Fruit fly (Drosophila melanogaster) whole organism, adult: ENCODE data around the gene CG43210.

ENCODE experiments used
- CG11617 ChIP-seq: fragments of 200-800 bp; sonication (Bioruptor generic); optimal IDR thresholded peaks from 2 replicates; lab custom pipeline; 2017; ENCODE audit warnings: mild to moderate bottlenecking, missing biosample characterization, missing genetic modification reagents, missing genetic modification characterization
- CG12768 ChIP-seq: fragments of 200-800 bp; sonication (Bioruptor generic); optimal IDR thresholded peaks from 2 replicates; lab custom pipeline; 2017; ENCODE audit warnings: missing biosample characterization, missing genetic modification characterization, mild to moderate bottlenecking, moderate library complexity, missing genetic modification reagents
- CG14711 ChIP-seq: fragments of 200-800 bp; sonication (Bioruptor generic); optimal IDR thresholded peaks from 2 replicates; lab custom pipeline; 2018; ENCODE audit warnings: missing biosample characterization, mild to moderate bottlenecking, missing genetic modification characterization, moderate library complexity
- CG1620 ChIP-seq: fragments of 200-800 bp; sonication (Bioruptor generic); optimal IDR thresholded peaks from 2 replicates; lab custom pipeline; 2016; ENCODE audit warnings: missing biosample characterization, missing genetic modification characterization
- CG33017 ChIP-seq: fragments of 200-800 bp; sonication (Bioruptor generic); optimal IDR thresholded peaks from 2 replicates; lab custom pipeline; 2018; ENCODE audit warnings: missing biosample characterization, mild to moderate bottlenecking, missing genetic modification characterization, moderate library complexity
- CG5204 ChIP-seq: fragments of 200-800 bp; sonication (Bioruptor generic); optimal IDR thresholded peaks from 2 replicates; lab custom pipeline; 2016; ENCODE audit warnings: missing biosample characterization, missing genetic modification characterization
- CG7045 ChIP-seq: fragments of 200-800 bp; sonication (Bioruptor generic); optimal IDR thresholded peaks from 2 replicates; lab custom pipeline; 2017; ENCODE audit warnings: missing biosample characterization, mild to moderate bottlenecking, missing genetic modification characterization
- CG7101 ChIP-seq: fragments of 200-800 bp; sonication (Bioruptor generic); optimal IDR thresholded peaks from 2 replicates; lab custom pipeline; 2018; ENCODE audit warnings: missing biosample characterization, mild to moderate bottlenecking, missing genetic modification characterization, moderate library complexity
- Clk ChIP-seq: fragments of 200-800 bp; sonication (Bioruptor generic); optimal IDR thresholded peaks from 2 replicates; lab custom pipeline; 2017; ENCODE audit warnings: missing biosample characterization, missing genetic modification characterization
- Crg-1 ChIP-seq: fragments of 200-800 bp; sonication (Bioruptor generic); optimal IDR thresholded peaks from 2 replicates; lab custom pipeline; 2016; ENCODE audit warnings: missing biosample characterization, missing genetic modification characterization
- Hr96 ChIP-seq: fragments of 200-800 bp; sonication (Bioruptor generic); optimal IDR thresholded peaks from 2 replicates; lab custom pipeline; 2016; ENCODE audit warnings: missing biosample characterization, missing genetic modification characterization
- Mnt ChIP-seq: fragments of 200-800 bp; sonication (Bioruptor generic); optimal IDR thresholded peaks from 2 replicates; lab custom pipeline; 2016; ENCODE audit warnings: missing biosample characterization, mild to moderate bottlenecking, missing genetic modification characterization
- bab1 ChIP-seq: fragments of 200-800 bp; sonication (Bioruptor generic); optimal IDR thresholded peaks from 3 replicates; lab custom pipeline; 2019; ENCODE audit warnings: missing biosample characterization, mild to moderate bottlenecking, missing genetic modification characterization, moderate library complexity
- cic ChIP-seq: fragments of 200-800 bp; sonication (Bioruptor generic); optimal IDR thresholded peaks from 2 replicates; lab custom pipeline; 2017; ENCODE audit warnings: missing biosample characterization, mild to moderate bottlenecking, missing genetic modification characterization, moderate library complexity
- cnc ChIP-seq, 2 experiments: fragments of >200 bp; optimal IDR thresholded peaks; 2 replicates each; lab custom pipeline; 2017
- kay ChIP-seq: fragments of 200-800 bp; sonication (Bioruptor generic); peaks from one replicate; lab custom pipeline; 2016; ENCODE audit warnings: missing biosample characterization, missing genetic modification characterization, borderline replicate concordance
- ovo ChIP-seq: fragments of 200-800 bp; sonication (Bioruptor generic); optimal IDR thresholded peaks from 2 replicates; lab custom pipeline; 2016; ENCODE audit warnings: missing biosample characterization, missing genetic modification characterization
- pad ChIP-seq: fragments of 200-800 bp; sonication (Bioruptor generic); optimal IDR thresholded peaks from 3 replicates; lab custom pipeline; 2017; ENCODE audit warnings: missing biosample characterization, missing genetic modification characterization, mild to moderate bottlenecking, moderate library complexity, missing genetic modification reagents
- tj ChIP-seq: fragments of 200-800 bp; sonication (Bioruptor generic); optimal IDR thresholded peaks from 3 replicates; lab custom pipeline; 2017; ENCODE audit warnings: missing biosample characterization, mild to moderate bottlenecking, missing genetic modification characterization, moderate library complexity
- toe ChIP-seq: fragments of 200-800 bp; sonication (Bioruptor generic); optimal IDR thresholded peaks from 2 replicates; lab custom pipeline; 2016; ENCODE audit warnings: missing biosample characterization, missing genetic modification characterization

Gene CG43210

dm6 chr3R:18565073-18565472 lies at the start of gene CG43210, which contains the start of gene hemo:
CG43210 (minus strand) TSS chr3R:18565173.
hemo (minus strand) TSS chr3R:18565173.
- TF ChIP-seq CG7101 (tag; lab: Kevin White, UChicago): no peak
- TF ChIP-seq Mnt (GFP tag; lab: Kevin White, UChicago): no peak
- TF ChIP-seq tj (GFP tag; lab: Kevin White, UChicago): no peak
- no peak for TF ChIP-seq CG11617 (GFP tag; lab: Kevin White, UChicago)
- no peak for TF ChIP-seq CG5204 (GFP tag; lab: Kevin White, UChicago)
- no peak for TF ChIP-seq Clk
- no peak for TF ChIP-seq CG12768 (GFP tag; lab: Kevin White, UChicago)
- TF ChIP-seq CG1620: no peak
- TF ChIP-seq cnc (optimal IDR thresholded peaks at IDR 0.05; lab: Kevin White, UChicago): no peak
- TF ChIP-seq CG33017 (tag; lab: Kevin White, UChicago): no peak
- no peak for TF ChIP-seq Crg-1 (GFP tag; lab: Kevin White, UChicago)
- no peak for TF ChIP-seq ovo (GFP tag; lab: Kevin White, UChicago)
- TF ChIP-seq toe: no peak
- TF ChIP-seq cic (GFP tag; lab: Kevin White, UChicago): no peak
- no peak for TF ChIP-seq CG14711 (tag; lab: Kevin White, UChicago)
- TF ChIP-seq pad (GFP tag; lab: Kevin White, UChicago): no peak
- TF ChIP-seq kay (GFP tag; lab: Kevin White, UChicago): no peak
- no peak for TF ChIP-seq Hr96 (GFP tag; lab: Kevin White, UChicago)
- TF ChIP-seq bab1: no peak
- TF ChIP-seq CG7045 (GFP tag; lab: Kevin White, UChicago): no peak

DNA sequence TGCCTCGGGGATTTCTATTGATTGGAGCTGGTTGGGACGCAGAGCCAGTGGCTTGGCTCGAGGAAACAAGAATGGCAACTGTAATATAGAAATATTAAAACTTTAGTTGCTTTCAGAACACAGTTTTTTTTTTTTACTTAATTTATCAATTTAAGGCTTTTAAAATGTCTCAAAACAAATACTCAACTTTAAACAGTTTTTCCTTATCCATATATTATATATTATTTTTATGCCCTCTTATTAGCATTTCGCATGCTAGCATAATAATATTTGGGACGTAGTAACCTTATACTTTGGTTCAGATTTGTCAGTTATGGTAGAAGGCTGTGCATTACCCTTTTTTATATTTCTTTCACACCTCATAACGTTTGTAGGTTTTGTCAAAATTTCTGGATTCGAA lies 33.4 kb upstream of the CG43210 start, which contains the start of gene Tssk:
Gene Tssk (plus strand): TSS at position 301 of the 400 bp plus-strand sequence.
- no peak for TF ChIP-seq CG7101 (tag; lab: Kevin White, UChicago)
- no peak for TF ChIP-seq tj (GFP tag; lab: Kevin White, UChicago)
- TF ChIP-seq CG7045 (GFP tag; lab: Kevin White, UChicago): no peak

dm6 chr3R:18590754-18591153 lies 25.8 kb upstream of the CG43210 start, which contains the start of gene qin:
qin (plus strand) TSS chr3R:18591027.
- TF ChIP-seq CG11617 (GFP tag; lab: Kevin White, UChicago) (no peak), Mnt (GFP tag; lab: Kevin White, UChicago) (no peak), Hr96 (GFP tag; lab: Kevin White, UChicago) (no peak), CG5204 (GFP tag; lab: Kevin White, UChicago) (no peak), ovo (GFP tag; lab: Kevin White, UChicago) (peak; percentile 18), pad (GFP tag; lab: Kevin White, UChicago) (peak; percentile 3)

DNA sequence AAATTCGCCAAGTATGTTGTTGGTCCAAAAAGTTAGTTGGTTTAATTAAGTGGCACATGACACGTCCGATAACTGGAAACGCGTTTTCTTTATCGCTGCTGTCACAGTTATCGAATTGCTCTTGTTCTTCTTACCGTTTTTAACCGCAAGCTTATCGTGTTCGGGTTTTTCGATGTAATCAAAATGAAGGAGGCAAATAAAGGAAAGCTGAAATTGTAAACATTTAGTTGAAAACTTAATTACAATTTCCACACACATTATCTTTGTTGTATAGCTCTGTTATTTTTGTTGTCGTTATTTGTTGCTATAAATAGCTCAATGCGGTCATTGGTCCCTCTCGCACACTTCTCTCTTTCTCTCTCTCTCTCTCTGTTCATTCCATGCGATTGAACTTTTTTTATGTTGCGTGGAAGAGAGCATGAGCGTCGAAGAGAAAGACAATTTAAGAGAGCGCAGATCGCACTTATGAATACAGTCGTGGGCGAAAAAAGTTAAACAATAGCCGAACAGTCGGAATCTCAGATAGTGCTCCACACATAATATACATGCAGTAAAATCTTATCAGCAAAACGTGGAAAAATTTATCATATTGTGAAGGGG lies 20.4 kb upstream of the CG43210 start:
- no peak for TF ChIP-seq Hr96 (GFP tag; lab: Kevin White, UChicago)
- TF ChIP-seq CG7045 (GFP tag; lab: Kevin White, UChicago): peak; percentile 2
- peak; percentile 47 for TF ChIP-seq Mnt (GFP tag; lab: Kevin White, UChicago)
- no peak for TF ChIP-seq tj (GFP tag; lab: Kevin White, UChicago)
- TF ChIP-seq kay (GFP tag; lab: Kevin White, UChicago): peak; percentile 79
- TF ChIP-seq CG1620: no peak
- TF ChIP-seq bab1: peak; percentile 28
- TF ChIP-seq ovo (GFP tag; lab: Kevin White, UChicago): no peak
- no peak for TF ChIP-seq toe
- peak; percentile 31 for TF ChIP-seq CG7101 (tag; lab: Kevin White, UChicago)
- peak; percentile 25 for TF ChIP-seq CG11617 (GFP tag; lab: Kevin White, UChicago)
- no peak for TF ChIP-seq cnc (optimal IDR thresholded peaks at IDR 0.05; lab: Kevin White, UChicago)
- peak; percentile 35 for TF ChIP-seq CG33017 (tag; lab: Kevin White, UChicago)

DNA sequence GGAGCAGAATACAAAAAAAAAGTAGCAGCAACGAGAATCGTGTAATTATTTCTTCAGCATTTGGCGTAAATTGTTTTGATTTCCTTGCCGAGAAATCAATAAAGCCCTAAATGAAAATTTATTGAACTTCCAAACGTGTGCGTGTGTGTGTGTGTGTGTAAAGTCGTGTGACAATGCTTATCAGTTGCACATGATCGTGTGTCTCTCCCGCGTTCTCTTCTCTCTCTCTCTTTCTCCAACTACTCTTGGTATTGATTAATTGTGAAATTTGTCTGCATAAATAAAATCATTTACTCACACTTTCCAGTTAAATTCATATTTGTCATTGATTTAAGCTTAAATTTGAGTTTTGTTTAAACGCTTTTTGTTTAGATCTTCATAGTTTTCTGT lies 19.6 kb upstream of the CG43210 start:
- TF ChIP-seq CG12768 (GFP tag; lab: Kevin White, UChicago): no peak
- no peak for TF ChIP-seq bab1
- TF ChIP-seq CG11617 (GFP tag; lab: Kevin White, UChicago): no peak
- no peak for TF ChIP-seq CG7101 (tag; lab: Kevin White, UChicago)
- no peak for TF ChIP-seq cic (GFP tag; lab: Kevin White, UChicago)
- TF ChIP-seq Hr96 (GFP tag; lab: Kevin White, UChicago): no peak
- no peak for TF ChIP-seq pad (GFP tag; lab: Kevin White, UChicago)

DNA sequence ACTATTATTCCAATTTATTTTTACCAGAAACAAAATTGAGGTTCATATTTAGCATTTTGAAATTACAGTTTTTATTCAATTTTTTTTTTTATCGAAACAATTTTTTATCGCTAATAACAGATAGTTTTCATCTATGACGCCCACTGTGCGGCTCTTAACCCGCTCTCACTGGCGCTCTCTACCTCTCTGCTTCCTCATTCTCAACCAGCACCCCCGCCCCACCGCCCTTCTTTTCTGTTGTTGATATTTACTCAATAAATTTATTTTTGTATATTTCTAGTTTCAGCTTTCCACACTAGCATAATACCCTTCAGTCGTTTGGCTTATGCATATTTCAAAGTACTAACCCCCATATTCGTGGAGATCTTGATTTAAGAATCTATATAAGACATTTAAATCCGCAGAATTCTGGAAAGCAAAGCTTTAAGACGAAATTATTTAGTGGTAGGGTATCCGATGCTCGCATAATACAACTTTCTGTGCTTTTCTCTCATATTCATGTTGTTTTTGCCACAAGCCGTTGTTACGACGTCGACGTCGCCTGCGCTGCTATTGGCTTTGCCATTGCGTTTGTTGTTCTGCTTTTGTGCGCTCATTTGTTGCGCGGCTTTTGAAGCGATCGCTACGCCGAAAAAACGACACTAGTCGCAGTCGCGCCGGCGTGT lies 19.0 kb upstream of the CG43210 start:
- TF ChIP-seq toe: peak; percentile 83
- peak; percentile 48 for TF ChIP-seq Hr96 (GFP tag; lab: Kevin White, UChicago)
- TF ChIP-seq ovo (GFP tag; lab: Kevin White, UChicago): peak; percentile 95
- TF ChIP-seq Clk: peak; percentile 82
- no peak for TF ChIP-seq cnc (optimal IDR thresholded peaks at IDR 0.05; lab: Kevin White, UChicago)
- peak; percentile 92 for TF ChIP-seq kay (GFP tag; lab: Kevin White, UChicago)
- peak; percentile 94 for TF ChIP-seq Crg-1 (GFP tag; lab: Kevin White, UChicago)
- peak; percentile 84 for TF ChIP-seq cic (GFP tag; lab: Kevin White, UChicago)
- peak; percentile 87 for TF ChIP-seq Mnt (GFP tag; lab: Kevin White, UChicago)
- TF ChIP-seq CG33017 (tag; lab: Kevin White, UChicago): peak; percentile 91
- TF ChIP-seq tj (GFP tag; lab: Kevin White, UChicago): peak; percentile 64
- TF ChIP-seq CG7101 (tag; lab: Kevin White, UChicago): peak; percentile 89
- peak; percentile 89 for TF ChIP-seq CG5204 (GFP tag; lab: Kevin White, UChicago)
- TF ChIP-seq CG7045 (GFP tag; lab: Kevin White, UChicago): peak; percentile 87
- TF ChIP-seq CG1620: peak; percentile 82
- TF ChIP-seq CG14711 (tag; lab: Kevin White, UChicago): peak; percentile 82
- TF ChIP-seq pad (GFP tag; lab: Kevin White, UChicago): peak; percentile 83
- peak; percentile 88 for TF ChIP-seq bab1
- peak; percentile 93 for TF ChIP-seq CG11617 (GFP tag; lab: Kevin White, UChicago)
- TF ChIP-seq CG12768 (GFP tag; lab: Kevin White, UChicago): peak; percentile 94
